Worm (Caenorhabditis elegans): ENCODE results near the gene srg-16.

Gene srg-16

ce11 chrII:12467047-12467446 lies at the start of gene srg-16:
srg-16 (plus strand) TSS chrII:12467133.
- TF ChIP-seq spr-1 (tag; optimal IDR thresholded peaks at IDR 0.05) = no peak
- 0 out of 2 replicates have a peak, but pooled peaks have one; percentile 7 for TF ChIP-seq F26F4.8 (GFP tag; conservative IDR thresholded peaks at IDR 0.05)

DNA sequence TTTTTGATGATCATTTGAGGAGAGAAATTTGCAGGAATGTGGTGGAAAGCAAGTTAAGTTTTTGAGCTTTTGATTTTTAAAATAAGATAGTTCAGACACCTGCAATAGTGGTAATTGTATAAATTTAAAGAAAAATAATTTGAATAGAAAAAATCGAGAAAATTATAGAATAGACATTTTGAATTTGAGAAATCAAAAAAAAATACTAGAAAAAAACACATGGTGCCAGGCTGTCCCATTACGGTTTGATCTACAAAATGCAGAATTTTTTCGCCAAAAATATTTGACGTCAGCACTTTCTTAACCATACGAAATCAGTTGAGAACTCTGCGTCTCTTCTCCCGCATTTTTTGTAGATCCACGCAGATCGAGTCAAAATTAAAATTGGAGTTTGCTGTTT lies 49.4 kb upstream of the srg-16 start, which contains the start of gene sre-27:
Gene sre-27, minus strand, starts transcription at position 101 of the 400 bp plus-strand sequence.
- TF ChIP-seq egl-27 (tag; optimal IDR thresholded peaks at IDR 0.05) (no peak), Y48G9A.11 (GFP tag; IDR thresholded peaks at IDR 0.05) (no peak), dmd-6 (GFP tag; IDR thresholded peaks at IDR 0.05) (no peak), nhr-77 (tag; optimal IDR thresholded peaks at IDR 0.05) (no peak), cey-2 (tag; optimal IDR thresholded peaks at IDR 0.05; ENCODE audit: borderline replicate concordance, insufficient read depth) (no peak), T26A8.4 (GFP tag; IDR thresholded peaks at IDR 0.05) (no peak), fos-1 (tag; optimal IDR thresholded peaks at IDR 0.05) (no peak), fkh-10 (GFP tag; optimal IDR thresholded peaks at IDR 0.05) (no peak), pha-4 (GFP tag; IDR thresholded peaks at IDR 0.05) (no peak), pha-4 (tag; optimal IDR thresholded peaks at IDR 0.05) (no peak), dve-1 (tag; optimal IDR thresholded peaks at IDR 0.05; ENCODE audit: insufficient read depth) (no peak), daf-19 (GFP tag; conservative IDR thresholded peaks at IDR 0.05) (no peak), nhr-102 (tag; optimal IDR thresholded peaks at IDR 0.05) (no peak), egl-43 (GFP tag; IDR thresholded peaks at IDR 0.05) (no peak), F10B5.3 (tag; optimal IDR thresholded peaks at IDR 0.05) (no peak), ceh-20 (GFP tag; IDR thresholded peaks at IDR 0.05) (no peak), nhr-25 (tag; optimal IDR thresholded peaks at IDR 0.05; ENCODE audit: borderline replicate concordance, insufficient read depth) (no peak)

DNA sequence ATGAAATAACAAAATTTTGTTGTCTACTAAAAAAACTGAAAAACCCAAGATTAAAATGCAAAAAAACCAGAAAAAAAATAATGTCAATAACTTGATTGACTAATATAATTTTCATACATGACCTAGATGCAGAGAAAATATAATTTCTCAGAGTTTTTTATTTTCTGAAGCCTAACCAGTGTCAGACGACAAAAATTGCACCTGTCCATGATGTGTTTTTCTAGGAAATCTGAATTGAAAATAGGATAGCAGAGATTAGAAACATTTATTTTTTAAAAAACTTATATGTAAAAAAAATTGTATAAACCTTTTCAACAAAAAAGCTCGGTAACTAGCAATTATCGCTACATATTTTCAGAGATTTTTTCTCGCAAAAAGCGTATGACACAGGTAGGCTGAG lies 48.9 kb upstream of the srg-16 start:
- TF ChIP-seq daf-19 (GFP tag; conservative IDR thresholded peaks at IDR 0.05) (no peak), nhr-41 (GFP tag; IDR thresholded peaks at IDR 0.05) (no peak), jun-1 (tag; optimal IDR thresholded peaks at IDR 0.05) (no peak), F37D6.2 (tag; optimal IDR thresholded peaks at IDR 0.05) (no peak), set-16 (GFP tag; IDR thresholded peaks at IDR 0.05) (no peak), nhr-111 (GFP tag; optimal IDR thresholded peaks at IDR 0.05) (no peak), php-3 (GFP tag; IDR thresholded peaks at IDR 0.05) (no peak), nhr-237 (tag; optimal IDR thresholded peaks at IDR 0.05) (no peak), duxl-1 (tag; optimal IDR thresholded peaks at IDR 0.05; ENCODE audit: poor library complexity) (no peak), snpc-4 (tag; optimal IDR thresholded peaks at IDR 0.05) (no peak), attf-4 (tag; optimal IDR thresholded peaks at IDR 0.05) (no peak), cey-2 (tag; optimal IDR thresholded peaks at IDR 0.05; ENCODE audit: borderline replicate concordance, insufficient read depth) (no peak), ctbp-1 (GFP tag; IDR thresholded peaks at IDR 0.05) (no peak), Y5F2A.4 (GFP tag; optimal IDR thresholded peaks at IDR 0.05) (no peak), ceh-20 (GFP tag; IDR thresholded peaks at IDR 0.05) (no peak), nhr-77 (tag; optimal IDR thresholded peaks at IDR 0.05) (no peak), lir-3 (tag; optimal IDR thresholded peaks at IDR 0.05) (no peak)

DNA sequence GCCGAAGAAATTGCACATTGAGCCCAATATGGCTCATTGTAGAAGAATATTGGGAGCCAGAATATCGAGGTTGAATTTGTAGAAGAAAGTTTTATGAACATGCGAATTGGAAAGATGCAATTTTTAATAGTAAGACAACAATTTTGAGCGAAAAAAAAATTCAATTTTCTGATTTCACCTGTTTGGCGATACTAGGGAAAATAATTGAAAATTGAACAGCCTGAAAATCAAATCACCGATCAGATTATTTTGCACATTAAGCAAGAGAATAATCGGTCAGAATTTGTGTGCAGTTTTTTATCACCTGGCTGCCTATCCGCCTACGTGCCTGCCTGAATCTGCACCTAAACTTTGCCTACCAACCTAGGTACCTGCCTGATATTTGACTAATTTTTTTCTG lies 46.4 kb upstream of the srg-16 start, which contains the start of gene sre-26:
Gene sre-26, minus strand, starts transcription at position 101 of the 400 bp plus-strand sequence.
- no peak for TF ChIP-seq daf-19 (GFP tag; conservative IDR thresholded peaks at IDR 0.05)
- TF ChIP-seq ama-1 (optimal IDR thresholded peaks at IDR 0.05) = no peak
- TF ChIP-seq ztf-7 (tag; optimal IDR thresholded peaks at IDR 0.05) = no peak
- no peak for TF ChIP-seq lin-29 (GFP tag; IDR thresholded peaks at IDR 0.05)
- no peak for TF ChIP-seq cey-2 (tag; optimal IDR thresholded peaks at IDR 0.05; ENCODE audit: borderline replicate concordance, insufficient read depth)
- no peak for TF ChIP-seq mxl-2 (GFP tag; conservative IDR thresholded peaks at IDR 0.05)

Measured in whole organism, L4 larva.